Fruit fly (Drosophila melanogaster) whole organism, embryonic: ENCODE measurements around the gene Chd64.

Experiments
- Aef1 ChIP-seq: fragments of 200-800 bp; sonication (Bioruptor generic); IDR thresholded peaks from 3 replicates; pipeline ENCODE4 v1.3.6; 2022; ENCODE audit warnings: missing biosample characterization, missing genetic modification characterization
- Bdp1 ChIP-seq: fragments of 200-800 bp; sonication (Bioruptor generic); optimal IDR thresholded peaks from 3 replicates; lab custom pipeline; 2016; ENCODE audit warnings: missing biosample characterization, missing genetic modification characterization
- Bteb2 ChIP-seq: fragments of 200-800 bp; sonication (Bioruptor generic); optimal IDR thresholded peaks from 2 replicates; lab custom pipeline; 2016; ENCODE audit warnings: missing biosample characterization, missing genetic modification characterization
- CG11696 ChIP-seq: fragments of 200-800 bp; sonication (Bioruptor generic); IDR thresholded peaks from 2 replicates; pipeline ENCODE4 v1.3.6; 2022; ENCODE audit warnings: missing biosample characterization, missing genetic modification characterization
- CG13287 ChIP-seq: fragments of 200-800 bp; sonication (Bioruptor generic); IDR thresholded peaks from 2 replicates; pipeline ENCODE4 v1.3.6; 2022; ENCODE audit warnings: missing biosample characterization, missing genetic modification characterization; ENCODE audit not compliant: partially characterized antibody
- CG1529 ChIP-seq: fragments of 200-800 bp; sonication (Bioruptor generic); optimal IDR thresholded peaks from 3 replicates; lab custom pipeline; 2018; ENCODE audit warnings: missing biosample characterization, missing genetic modification characterization
- CG1602 ChIP-seq: fragments of 200-800 bp; sonication (Bioruptor generic); optimal IDR thresholded peaks from 3 replicates; lab custom pipeline; 2016; ENCODE audit warnings: missing biosample characterization, missing genetic modification characterization
- CG2875 ChIP-seq: fragments of 200-800 bp; sonication (Bioruptor generic); optimal IDR thresholded peaks from 2 replicates; lab custom pipeline; 2017; ENCODE audit warnings: missing biosample characterization, mild to moderate bottlenecking, missing genetic modification characterization, missing genetic modification reagents
- CG30431 ChIP-seq: fragments of 200-800 bp; sonication (Bioruptor generic); optimal IDR thresholded peaks from 2 replicates; lab custom pipeline; 2017; ENCODE audit warnings: missing biosample characterization, missing genetic modification characterization
- CG3065 ChIP-seq: fragments of 200-800 bp; sonication (Bioruptor generic); optimal IDR thresholded peaks from 2 replicates; lab custom pipeline; 2016; ENCODE audit warnings: missing biosample characterization, missing genetic modification characterization
- CG3281 ChIP-seq: fragments of 200-800 bp; sonication (Bioruptor generic); optimal IDR thresholded peaks from 3 replicates; lab custom pipeline; 2017; ENCODE audit warnings: missing biosample characterization, mild to moderate bottlenecking, missing genetic modification characterization
- CG33557 ChIP-seq: fragments of 200-800 bp; sonication (Bioruptor generic); optimal IDR thresholded peaks from 2 replicates; lab custom pipeline; 2019; ENCODE audit warnings: missing biosample characterization, mild to moderate bottlenecking, missing genetic modification characterization, moderate library complexity
- CG34224 ChIP-seq: fragments of 200-800 bp; sonication (Bioruptor generic); IDR thresholded peaks from 3 replicates; pipeline ENCODE4 v1.3.6; 2022; ENCODE audit warnings: missing biosample characterization, missing genetic modification characterization; ENCODE audit not compliant: partially characterized antibody
- CG42726 ChIP-seq: fragments of 200-800 bp; sonication (Bioruptor generic); IDR thresholded peaks from 2 replicates; pipeline ENCODE4 v1.3.6; 2022; ENCODE audit warnings: missing biosample characterization, missing genetic modification characterization; ENCODE audit not compliant: partially characterized antibody
- CG4360 ChIP-seq: fragments of 200-800 bp; sonication (Bioruptor generic); IDR thresholded peaks from 2 replicates; pipeline ENCODE4 v1.3.6; 2022; ENCODE audit warnings: missing biosample characterization, missing genetic modification characterization
- CG6854 ChIP-seq: fragments of 200-800 bp; sonication (Bioruptor generic); optimal IDR thresholded peaks from 3 replicates; lab custom pipeline; 2017; ENCODE audit warnings: missing biosample characterization, mild to moderate bottlenecking, missing genetic modification characterization
- CG7839 ChIP-seq: fragments of 200-800 bp; sonication (Bioruptor generic); optimal IDR thresholded peaks from 3 replicates; lab custom pipeline; 2018; ENCODE audit warnings: missing biosample characterization, mild to moderate bottlenecking, missing genetic modification characterization, moderate library complexity
- CG7928 ChIP-seq: fragments of 200-800 bp; sonication (Bioruptor generic); optimal IDR thresholded peaks from 2 replicates; lab custom pipeline; 2017; ENCODE audit warnings: missing biosample characterization, mild to moderate bottlenecking, missing genetic modification characterization
- CG8359 ChIP-seq: fragments of 200-800 bp; sonication (Bioruptor generic); optimal IDR thresholded peaks from 2 replicates; lab custom pipeline; 2017; ENCODE audit warnings: missing biosample characterization, mild to moderate bottlenecking, missing genetic modification characterization, borderline replicate concordance
- CG8924 ChIP-seq: fragments of 200-800 bp; optimal IDR thresholded peaks from 3 replicates; lab custom pipeline; 2019; ENCODE audit warnings: missing biosample characterization, mild to moderate bottlenecking, missing genetic modification characterization, moderate library complexity
- CG8944 ChIP-seq: fragments of 200-800 bp; sonication (Bioruptor generic); optimal IDR thresholded peaks from 3 replicates; lab custom pipeline; 2016; ENCODE audit warnings: missing biosample characterization, missing genetic modification characterization
- Chrac-16 ChIP-seq: fragments of 200-800 bp; sonication (Bioruptor generic); optimal IDR thresholded peaks from 3 replicates; lab custom pipeline; 2016; ENCODE audit warnings: missing biosample characterization, missing genetic modification characterization
- CrebB ChIP-seq: fragments of 200-800 bp; sonication (Bioruptor generic); optimal IDR thresholded peaks from 3 replicates; lab custom pipeline; 2018; ENCODE audit warnings: missing biosample characterization, mild to moderate bottlenecking, missing genetic modification characterization
- GATAe ChIP-seq: fragments of 200-800 bp; sonication (Bioruptor generic); conservative IDR thresholded peaks from 2 replicates; pipeline ENCODE4 v1.3.6; 2022; ENCODE audit warnings: missing biosample characterization, missing genetic modification characterization
- HmgZ ChIP-seq: fragments of 200-800 bp; sonication (Bioruptor generic); optimal IDR thresholded peaks from 2 replicates; lab custom pipeline; 2018; ENCODE audit warnings: missing biosample characterization, mild to moderate bottlenecking, missing genetic modification characterization
- Meics ChIP-seq: fragments of 200-800 bp; sonication (Bioruptor generic); optimal IDR thresholded peaks from 2 replicates; lab custom pipeline; 2017; ENCODE audit warnings: missing biosample characterization, mild to moderate bottlenecking, missing genetic modification characterization
- Nf-YA ChIP-seq: fragments of 200-800 bp; sonication (Bioruptor generic); IDR thresholded peaks from 2 replicates; pipeline ENCODE4 v1.3.6; 2022; ENCODE audit warnings: missing biosample characterization, missing genetic modification characterization
- Pdp1 ChIP-seq, 2 experiments: fragments of 200-800 bp; sonication (Bioruptor generic); optimal IDR thresholded peaks; 3 replicates each; lab custom pipeline; 2016; ENCODE audit warnings: missing biosample characterization in 2 of 2, missing genetic modification characterization in 2 of 2, mild to moderate bottlenecking in 1 of 2, moderate library complexity in 1 of 2
- Xbp1 ChIP-seq: fragments of 200-800 bp; sonication (Bioruptor generic); optimal IDR thresholded peaks from 3 replicates; lab custom pipeline; 2016; ENCODE audit warnings: missing biosample characterization, mild to moderate bottlenecking, missing genetic modification characterization
- Xrp1 ChIP-seq: fragments of 200-800 bp; sonication (Bioruptor generic); IDR thresholded peaks from 2 replicates; pipeline ENCODE4 v1.3.6; 2022; ENCODE audit warnings: missing biosample characterization, missing genetic modification characterization
- YL-1 ChIP-seq: fragments of 200-800 bp; sonication (Bioruptor generic); optimal IDR thresholded peaks from 3 replicates; lab custom pipeline; 2017; ENCODE audit warnings: missing biosample characterization, mild to moderate bottlenecking, missing genetic modification characterization
- bbx ChIP-seq: fragments of 200-800 bp; sonication (Bioruptor generic); IDR thresholded peaks from 2 replicates; pipeline ENCODE4 v1.3.6; 2022; ENCODE audit warnings: missing biosample characterization, missing genetic modification characterization; ENCODE audit not compliant: partially characterized antibody
- btn ChIP-seq: fragments of 200-800 bp; sonication (Bioruptor generic); optimal IDR thresholded peaks from 2 replicates; lab custom pipeline; 2016; ENCODE audit warnings: missing biosample characterization, missing genetic modification characterization
- corto ChIP-seq: fragments of 200-800 bp; sonication (Bioruptor generic); optimal IDR thresholded peaks from 2 replicates; lab custom pipeline; 2016; ENCODE audit warnings: missing biosample characterization, mild to moderate bottlenecking, missing genetic modification characterization, moderate library complexity
- crol ChIP-seq: fragments of 200-800 bp; sonication (Bioruptor generic); IDR thresholded peaks from 2 replicates; pipeline ENCODE4 v1.3.6; 2022; ENCODE audit warnings: missing biosample characterization, missing genetic modification characterization
- crp ChIP-seq, 2 experiments: fragments of 200-800 bp; sonication (Bioruptor generic); optimal IDR thresholded peaks; 2 replicates in 1 of 2; 3 replicates in 1 of 2; lab custom pipeline; 2017; ENCODE audit warnings: missing biosample characterization in 2 of 2, missing genetic modification characterization in 2 of 2, mild to moderate bottlenecking in 1 of 2, moderate library complexity in 1 of 2
- eve ChIP-seq, 2 experiments: fragments of >200 bp; optimal IDR thresholded peaks; 2 replicates each; lab custom pipeline; 2017; ENCODE audit warnings: missing biosample characterization in 2 of 2, missing genetic modification characterization in 2 of 2
- fru ChIP-seq: fragments of >200 bp; optimal IDR thresholded peaks from 2 replicates; lab custom pipeline; 2017
- fu2 ChIP-seq: fragments of 200-800 bp; sonication (Bioruptor generic); optimal IDR thresholded peaks from 2 replicates; lab custom pipeline; 2016; ENCODE audit warnings: missing biosample characterization, missing genetic modification characterization
- hth ChIP-seq: fragments of >200 bp; optimal IDR thresholded peaks from 2 replicates; lab custom pipeline; 2017; ENCODE audit warnings: inconsistent platforms
- insv ChIP-seq, 2 experiments: fragments of 200-800 bp; sonication (Bioruptor generic); optimal IDR thresholded peaks; 3 replicates each; lab custom pipeline; 2016 to 2018; ENCODE audit warnings: missing biosample characterization in 2 of 2, missing genetic modification characterization in 2 of 2
- kni ChIP-seq: fragments of 200-800 bp; sonication (Bioruptor generic); optimal IDR thresholded peaks from 3 replicates; lab custom pipeline; 2017; ENCODE audit warnings: mild to moderate bottlenecking, missing biosample characterization, missing genetic modification reagents, missing genetic modification characterization
- lbe ChIP-seq: fragments of 200-800 bp; sonication (Bioruptor generic); optimal IDR thresholded peaks from 2 replicates; lab custom pipeline; 2016; ENCODE audit warnings: missing biosample characterization, mild to moderate bottlenecking, missing genetic modification characterization
- lola ChIP-seq, 3 experiments: fragments of >200 bp in 2 of 3; fragments of 200-800 bp in 1 of 3; sonication (Bioruptor generic) in 1 of 3; optimal IDR thresholded peaks; 2 replicates each; lab custom pipeline; 2017 to 2019; ENCODE audit warnings: missing biosample characterization in 3 of 3, missing genetic modification characterization in 3 of 3, mild to moderate bottlenecking in 1 of 3, moderate library complexity in 1 of 3
- onecut ChIP-seq: fragments of 200-800 bp; sonication (Bioruptor generic); IDR thresholded peaks from 2 replicates; pipeline ENCODE4 v1.3.6; 2022; ENCODE audit warnings: missing biosample characterization, missing genetic modification characterization
- peb ChIP-seq: fragments of 200-800 bp; sonication (Bioruptor generic); IDR thresholded peaks from 2 replicates; pipeline ENCODE4 v1.3.6; 2022; ENCODE audit warnings: missing biosample characterization, missing genetic modification characterization
- stwl ChIP-seq: fragments of 200-800 bp; sonication (Bioruptor generic); optimal IDR thresholded peaks from 3 replicates; lab custom pipeline; 2018; ENCODE audit warnings: missing biosample characterization, mild to moderate bottlenecking, missing genetic modification characterization, moderate library complexity
- tgo ChIP-seq: fragments of 200-800 bp; sonication (Bioruptor generic); IDR thresholded peaks from 3 replicates; pipeline ENCODE4 v1.3.6; 2022; ENCODE audit warnings: missing biosample characterization, missing genetic modification characterization
- zen ChIP-seq: fragments of 200-800 bp; sonication (Bioruptor generic); optimal IDR thresholded peaks from 3 replicates; lab custom pipeline; 2018; ENCODE audit warnings: missing biosample characterization, mild to moderate bottlenecking, missing genetic modification characterization, moderate library complexity

Gene Chd64

DNA sequence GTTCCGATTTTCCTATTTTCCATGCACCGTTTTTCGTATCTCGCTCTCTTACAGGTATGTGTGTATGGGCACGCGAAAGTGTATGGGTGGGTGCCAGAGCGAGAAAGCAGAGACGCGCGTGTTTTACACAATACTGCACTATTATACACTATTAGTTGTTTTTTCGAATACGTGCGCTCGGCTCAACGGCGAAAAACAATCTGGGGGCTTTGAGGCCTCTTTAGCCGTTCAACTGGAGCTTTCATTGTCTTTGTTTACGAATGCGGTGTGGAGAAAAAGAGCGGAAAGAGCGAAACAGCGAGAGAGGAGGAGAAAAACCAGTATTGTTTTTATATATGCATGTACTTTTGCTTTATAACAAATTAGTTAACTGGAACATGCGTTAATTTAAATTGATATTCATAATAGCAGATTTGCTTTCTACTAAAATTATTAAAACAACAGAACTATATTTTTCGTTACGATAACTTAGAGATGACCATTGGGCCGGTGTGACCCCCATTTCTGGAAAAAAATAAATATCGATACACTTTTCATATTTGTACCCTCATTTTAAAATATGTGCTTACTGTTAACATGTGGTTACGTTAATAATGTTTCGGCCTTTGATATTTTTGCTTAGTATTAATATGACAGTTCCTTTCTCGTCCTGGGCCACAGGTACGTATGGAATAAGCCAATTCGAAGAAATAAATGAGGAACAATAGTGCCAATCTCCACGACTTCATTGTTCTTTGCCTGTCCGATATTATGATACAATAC is 19.5 kb downstream of the Chd64 start, which contains the start of gene CG14995 (continued):
- TF ChIP-seq zen (tag; lab: Kevin White, UChicago) (peak; percentile 1), CG33557 (GFP tag; lab: Kevin White, UChicago) (no peak), lola (GFP tag; optimal IDR thresholded peaks at IDR 0.05; lab: Kevin White, UChicago) (no peak), eve (GFP tag; optimal IDR thresholded peaks at IDR 0.05; lab: Kevin White, UChicago) (no peak), CG2875 (GFP tag; lab: Kevin White, UChicago) (no peak), stwl (tag; lab: Kevin White, UChicago) (peak; percentile 56), CG8359 (GFP tag; lab: Kevin White, UChicago) (no peak), CG13287 (GFP tag; lab: Robert Waterston, UW) (peak; percentile 69), Chrac-16 (GFP tag; lab: Kevin White, UChicago) (no peak), Nf-YA (GFP tag; lab: Robert Waterston, UW) (no peak), CG1602 (GFP tag; lab: Kevin White, UChicago) (no peak), corto (no peak), CG6854 (peak; percentile 53), kni (GFP tag; lab: Kevin White, UChicago) (peak; percentile 56), CG3281 (GFP tag; lab: Kevin White, UChicago) (peak; percentile 44), CG7839 (tag; lab: Kevin White, UChicago) (peak; percentile 4), GATAe (GFP tag; lab: Robert Waterston, UW) (no peak), Xrp1 (GFP tag; lab: Robert Waterston, UW) (no peak), Xbp1 (no peak), HmgZ (no peak), Aef1 (GFP tag; lab: Robert Waterston, UW) (no peak), Bteb2 (GFP tag; lab: Kevin White, UChicago) (no peak), CG1529 (no peak), YL-1 (GFP tag; lab: Kevin White, UChicago) (no peak), Meics (GFP tag; lab: Kevin White, UChicago) (peak; percentile 20), CG8944 (no peak), CG30431 (GFP tag; lab: Kevin White, UChicago) (no peak), Bdp1 (GFP tag; lab: Kevin White, UChicago) (no peak), hth (lab: Kevin White, UChicago) (no peak), lbe (peak; percentile 65), crol (GFP tag; lab: Robert Waterston, UW) (no peak), CG7928 (GFP tag; lab: Kevin White, UChicago) (no peak), CG3065 (GFP tag; lab: Kevin White, UChicago) (no peak), CG42726 (GFP tag; lab: Robert Waterston, UW) (0 out of 2 replicates have a peak, but pooled peaks have one; percentile 49), peb (GFP tag; lab: Robert Waterston, UW) (no peak), bbx (GFP tag; lab: Robert Waterston, UW) (peak; percentile 51; the same call in 1 of the 2 replicates), btn (no peak), tgo (GFP tag; lab: Robert Waterston, UW) (no peak), crp (GFP tag; optimal IDR thresholded peaks at IDR 0.05; lab: Kevin White, UChicago) (no peak), CG34224 (GFP tag; lab: Robert Waterston, UW) (peak; percentile 28; the same call in 2 of the 3 replicates), fu2 (GFP tag; lab: Kevin White, UChicago) (no peak), insv (GFP tag; optimal IDR thresholded peaks at IDR 0.05; lab: Kevin White, UChicago) (no peak), CrebB (tag; lab: Kevin White, UChicago) (no peak), CG11696 (GFP tag; lab: Robert Waterston, UW) (0 out of 2 replicates have a peak, but pooled peaks have one; percentile 30), onecut (GFP tag; lab: Robert Waterston, UW) (no peak), CG8924 (tag; lab: Kevin White, UChicago) (peak; percentile 82), fru (no peak), Pdp1 (GFP tag; optimal IDR thresholded peaks at IDR 0.05; lab: Kevin White, UChicago) (peak in 1 of 2 experiments; percentile 81), CG4360 (GFP tag; lab: Robert Waterston, UW) (no peak)
